Fruit fly (Drosophila melanogaster) whole organism, embryonic: ENCODE measurements around the gene nAChRalpha7.

ENCODE experiments used
- CG17912 ChIP-seq: fragments of 200-800 bp; sonication (Bioruptor generic); optimal IDR thresholded peaks from 2 replicates; lab custom pipeline; 2018; ENCODE audit warnings: missing biosample characterization, mild to moderate bottlenecking, missing genetic modification characterization
- CG31365 ChIP-seq: fragments of 200-800 bp; sonication (Bioruptor generic); optimal IDR thresholded peaks from 2 replicates; lab custom pipeline; 2018; ENCODE audit warnings: missing biosample characterization, mild to moderate bottlenecking, missing genetic modification characterization
- Dfd ChIP-seq, 2 experiments: fragments of >200 bp; optimal IDR thresholded peaks; 2 replicates each; lab custom pipeline; 2017; ENCODE audit warnings: missing biosample characterization in 2 of 2, missing genetic modification characterization in 2 of 2
- Eip74EF ChIP-seq, 2 experiments: fragments of 200-800 bp in 1 of 2; fragments of >200 bp in 1 of 2; sonication (Bioruptor generic) in 1 of 2; optimal IDR thresholded peaks; 2 replicates each; lab custom pipeline; 2017 to 2019; ENCODE audit warnings: missing biosample characterization in 2 of 2, missing genetic modification characterization in 2 of 2, mild to moderate bottlenecking in 1 of 2, moderate library complexity in 1 of 2
- H2.0 ChIP-seq: fragments of 200-800 bp; sonication (Bioruptor generic); IDR thresholded peaks from 2 replicates; pipeline ENCODE4 v1.3.6; 2022; ENCODE audit warnings: missing biosample characterization, missing genetic modification characterization
- Ravus ChIP-seq: fragments of 200-800 bp; sonication (Bioruptor generic); IDR thresholded peaks from 2 replicates; pipeline ENCODE4 v1.3.6; 2022; ENCODE audit warnings: missing biosample characterization, missing genetic modification characterization
- ac ChIP-seq: fragments of 200-800 bp; sonication (Bioruptor generic); optimal IDR thresholded peaks from 3 replicates; lab custom pipeline; 2017; ENCODE audit warnings: missing biosample characterization, mild to moderate bottlenecking, missing genetic modification characterization
- bsh ChIP-seq, 2 experiments: fragments of 200-800 bp; sonication (Bioruptor generic); optimal IDR thresholded peaks; 2 replicates each; lab custom pipeline; 2017 to 2018; ENCODE audit warnings: mild to moderate bottlenecking in 2 of 2, missing biosample characterization in 2 of 2, missing genetic modification characterization in 2 of 2, moderate library complexity in 1 of 2
- sd ChIP-seq: fragments of 200-800 bp; sonication (Bioruptor generic); optimal IDR thresholded peaks from 3 replicates; lab custom pipeline; 2018; ENCODE audit warnings: missing biosample characterization, mild to moderate bottlenecking, missing genetic modification characterization, moderate library complexity
- stwl ChIP-seq: fragments of 200-800 bp; sonication (Bioruptor generic); optimal IDR thresholded peaks from 3 replicates; lab custom pipeline; 2018; ENCODE audit warnings: missing biosample characterization, mild to moderate bottlenecking, missing genetic modification characterization, moderate library complexity
- unpg ChIP-seq: fragments of 200-800 bp; sonication (Bioruptor generic); optimal IDR thresholded peaks from 3 replicates; lab custom pipeline; 2018; ENCODE audit warnings: missing biosample characterization, mild to moderate bottlenecking, missing genetic modification characterization, moderate library complexity
- zen ChIP-seq: fragments of 200-800 bp; sonication (Bioruptor generic); optimal IDR thresholded peaks from 3 replicates; lab custom pipeline; 2018; ENCODE audit warnings: missing biosample characterization, mild to moderate bottlenecking, missing genetic modification characterization, moderate library complexity

Gene nAChRalpha7

dm6 chrX:19278395-19278794 lies 69.9 kb downstream of the nAChRalpha7 start (continued):
- TF ChIP-seq ac (GFP tag; lab: Kevin White, UChicago) (no peak), CG31365 (peak; percentile 88), Eip74EF (GFP tag; optimal IDR thresholded peaks at IDR 0.05; lab: Kevin White, UChicago) (peak in 1 of 2 experiments; percentile 47), CG17912 (GFP tag; lab: Kevin White, UChicago) (no peak), zen (tag; lab: Kevin White, UChicago) (no peak), unpg (GFP tag; lab: Kevin White, UChicago) (no peak), sd (tag; lab: Kevin White, UChicago) (no peak), stwl (tag; lab: Kevin White, UChicago) (peak; percentile 22), Dfd (GFP tag; optimal IDR thresholded peaks at IDR 0.05; lab: Kevin White, UChicago) (peak in 1 of 2 experiments; percentile 45), Ravus (GFP tag; lab: Robert Waterston, UW) (no peak), H2.0 (GFP tag; lab: Robert Waterston, UW) (no peak), bsh (GFP tag; optimal IDR thresholded peaks at IDR 0.05; lab: Kevin White, UChicago) (no peak)
